Worm (Caenorhabditis elegans) whole organism, early embryonic: ENCODE data around the gene Y46G5A.34.

Experiments used
- F13C5.2 ChIP-seq: sonication (generic microtip); optimal IDR thresholded peaks from 2 replicates; lab custom pipeline; 2017; ENCODE audit warnings: mild to moderate bottlenecking, missing genetic modification characterization, inconsistent platforms, missing compliant biosample characterization
- aly-1 ChIP-seq: sonication (generic microtip); optimal IDR thresholded peaks from 2 replicates; lab custom pipeline; 2016; ENCODE audit warnings: missing genetic modification characterization, missing compliant biosample characterization
- flt-1 ChIP-seq: fragments of 200-800 bp; sonication (Bioruptor generic); IDR thresholded peaks from 2 replicates; pipeline ENCODE4 v1.3.6; 2022; ENCODE audit warnings: missing genetic modification characterization, missing compliant biosample characterization
- scrt-1 ChIP-seq: fragments of 200-800 bp; sonication (Bioruptor generic); IDR thresholded peaks from 2 replicates; pipeline ENCODE4 v1.3.6; 2022; ENCODE audit warnings: missing genetic modification characterization, missing compliant biosample characterization
- sea-1 ChIP-seq: fragments of 200-800 bp; sonication (Bioruptor generic); conservative IDR thresholded peaks from 2 replicates; pipeline ENCODE4 v1.3.6; 2022; ENCODE audit warnings: missing genetic modification characterization, missing compliant biosample characterization
- tra-4 ChIP-seq: sonication (generic microtip); optimal IDR thresholded peaks from 2 replicates; lab custom pipeline; 2017; ENCODE audit warnings: missing genetic modification characterization, missing compliant biosample characterization

DNA sequence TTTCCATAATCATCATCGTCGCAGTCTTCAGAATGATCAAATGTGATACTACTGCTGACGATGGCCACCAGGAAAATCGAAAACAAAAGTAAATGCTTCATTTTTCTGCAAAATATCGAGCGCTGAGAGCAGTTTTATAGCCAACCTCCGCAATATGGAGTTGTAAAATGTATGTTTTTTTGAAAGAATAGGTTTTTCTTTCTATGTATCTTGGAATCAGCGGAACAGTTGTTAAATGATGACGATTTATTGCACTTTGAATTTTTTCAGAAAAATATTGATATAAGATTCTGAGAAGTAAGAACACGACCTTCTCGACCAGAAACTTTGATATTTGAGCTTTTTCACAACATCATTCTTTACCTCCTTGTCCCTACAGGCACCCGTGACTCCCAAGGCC is 52.4 kb downstream of the Y46G5A.34 start, which contains the start of gene Y46G5A.23:
- TF ChIP-seq tra-4 (tag; lab: Kevin White, UChicago) (no peak), sea-1 (GFP tag; lab: Robert Waterston, UW) (no peak), aly-1 (tag; lab: Kevin White, UChicago) (no peak), F13C5.2 (tag; lab: Kevin White, UChicago) (no peak), flt-1 (GFP tag; lab: Robert Waterston, UW) (no peak), scrt-1 (GFP tag; lab: Robert Waterston, UW) (no peak)
